Fruit fly (Drosophila melanogaster) whole organism: ENCODE data around the gene CG7166.

Experiments used
- CG8478 ChIP-seq: fragments of >200 bp; optimal IDR thresholded peaks from 2 replicates; lab custom pipeline; 2018; ENCODE audit warnings: inconsistent platforms
- Dll ChIP-seq: fragments of >200 bp; optimal IDR thresholded peaks from 2 replicates; lab custom pipeline; 2017
- EcR ChIP-seq, 2 experiments: fragments of >200 bp; optimal IDR thresholded peaks; 2 replicates each; lab custom pipeline; 2017; ENCODE audit warnings: missing biosample characterization in 2 of 2, missing genetic modification characterization in 2 of 2, missing genetic modification reagents in 2 of 2
- pan ChIP-seq: fragments of >200 bp; optimal IDR thresholded peaks from 2 replicates; lab custom pipeline; 2017
- psq ChIP-seq: fragments of >200 bp; optimal IDR thresholded peaks from 2 replicates; lab custom pipeline; 2017
- usp ChIP-seq: fragments of >200 bp; optimal IDR thresholded peaks from 2 replicates; lab custom pipeline; 2017; ENCODE audit warnings: missing biosample characterization, missing genetic modification characterization, mixed read lengths

CG7166 gene

dm6 chr3L:21591247-21591646 lies 34.2 kb downstream of the CG7166 start:
- TF ChIP-seq pan (lab: Kevin White, UChicago) (no peak), EcR (GFP tag; optimal IDR thresholded peaks at IDR 0.05; lab: Kevin White, UChicago) (no peak), CG8478 (no peak), Dll (lab: Kevin White, UChicago) (no peak)

dm6 chr3L:21586528-21586927 lies 38.9 kb downstream of the CG7166 start, which contains the start of gene TfAP-2:
Gene TfAP-2 (plus strand): TSS chr3L:21586828.
- no peak for TF ChIP-seq CG8478
- no peak for TF ChIP-seq pan (lab: Kevin White, UChicago)
- TF ChIP-seq usp (GFP tag; lab: Kevin White, UChicago) = no peak
- no peak for TF ChIP-seq psq (lab: Kevin White, UChicago)
- no peak for TF ChIP-seq EcR (GFP tag; optimal IDR thresholded peaks at IDR 0.05; lab: Kevin White, UChicago)
- TF ChIP-seq Dll (lab: Kevin White, UChicago) = no peak

dm6 chr3L:21585397-21585796 lies 40.0 kb downstream of the CG7166 start:
- no peak for TF ChIP-seq Dll (lab: Kevin White, UChicago)
- TF ChIP-seq pan (lab: Kevin White, UChicago) = no peak
- TF ChIP-seq CG8478 = no peak
- TF ChIP-seq psq (lab: Kevin White, UChicago) = no peak
- no peak for TF ChIP-seq usp (GFP tag; lab: Kevin White, UChicago)
- TF ChIP-seq EcR (GFP tag; optimal IDR thresholded peaks at IDR 0.05; lab: Kevin White, UChicago) = no peak

- TF ChIP-seq pan (lab: Kevin White, UChicago) (no peak), CG8478 (no peak), EcR (GFP tag; optimal IDR thresholded peaks at IDR 0.05; lab: Kevin White, UChicago) (no peak), psq (lab: Kevin White, UChicago) (no peak), usp (GFP tag; lab: Kevin White, UChicago) (no peak), Dll (lab: Kevin White, UChicago) (no peak)
These were observed 40.8 kb downstream of the CG7166 start for dm6 chr3L:21584683-21585082.

- no peak for TF ChIP-seq usp (GFP tag; lab: Kevin White, UChicago)
- TF ChIP-seq CG8478 = no peak
- no peak for TF ChIP-seq psq (lab: Kevin White, UChicago)
- TF ChIP-seq Dll (lab: Kevin White, UChicago) = no peak
- TF ChIP-seq EcR (GFP tag; optimal IDR thresholded peaks at IDR 0.05; lab: Kevin White, UChicago) = no peak
- TF ChIP-seq pan (lab: Kevin White, UChicago) = no peak
These were observed 43.5 kb downstream of the CG7166 start for dm6 chr3L:21581984-21582383.

- no peak for TF ChIP-seq CG8478
- TF ChIP-seq psq (lab: Kevin White, UChicago) = no peak
- no peak for TF ChIP-seq EcR (GFP tag; optimal IDR thresholded peaks at IDR 0.05; lab: Kevin White, UChicago)
- no peak for TF ChIP-seq usp (GFP tag; lab: Kevin White, UChicago)
- TF ChIP-seq Dll (lab: Kevin White, UChicago) = no peak
- TF ChIP-seq pan (lab: Kevin White, UChicago) = no peak
These were observed 51.1 kb downstream of the CG7166 start for dm6 chr3L:21574296-21574745.

dm6 chr3L:21573831-21574230 lies 51.6 kb downstream of the CG7166 start, which contains the start of gene EMC10:
Gene EMC10 (plus strand): TSS chr3L:21574131.
- TF ChIP-seq pan (lab: Kevin White, UChicago) (no peak), EcR (GFP tag; optimal IDR thresholded peaks at IDR 0.05; lab: Kevin White, UChicago) (no peak), psq (lab: Kevin White, UChicago) (no peak), usp (GFP tag; lab: Kevin White, UChicago) (no peak), Dll (lab: Kevin White, UChicago) (no peak), CG8478 (no peak)
